Fruit fly (Drosophila melanogaster) whole organism, embryonic: Measurements from ENCODE around the gene HisCl1.

Source experiments
- Asciz ChIP-seq: fragments of 200-800 bp; sonication (Bioruptor generic); optimal IDR thresholded peaks from 2 replicates; lab custom pipeline; 2017; ENCODE audit warnings: missing biosample characterization, mild to moderate bottlenecking, missing genetic modification characterization, missing genetic modification reagents
- BtbVII ChIP-seq: fragments of 200-800 bp; sonication (Bioruptor generic); optimal IDR thresholded peaks from 3 replicates; lab custom pipeline; 2017; ENCODE audit warnings: missing biosample characterization, mild to moderate bottlenecking, missing genetic modification characterization
- CG10979 ChIP-seq: fragments of 200-800 bp; sonication (Bioruptor generic); optimal IDR thresholded peaks from 2 replicates; lab custom pipeline; 2018; ENCODE audit warnings: missing biosample characterization, mild to moderate bottlenecking, missing genetic modification characterization, moderate library complexity
- CG12391 ChIP-seq: fragments of 200-800 bp; sonication (Bioruptor generic); optimal IDR thresholded peaks from 3 replicates; lab custom pipeline; 2018; ENCODE audit warnings: missing biosample characterization, mild to moderate bottlenecking, missing genetic modification characterization, moderate library complexity
- CG13296 ChIP-seq: fragments of 200-800 bp; sonication (Bioruptor generic); optimal IDR thresholded peaks from 3 replicates; lab custom pipeline; 2018; ENCODE audit warnings: missing biosample characterization, mild to moderate bottlenecking, missing genetic modification characterization
- CG14667 ChIP-seq: fragments of 200-800 bp; sonication (Bioruptor generic); IDR thresholded peaks from 2 replicates; pipeline ENCODE4 v1.3.6; 2022; ENCODE audit warnings: missing biosample characterization, missing genetic modification characterization
- CG15269 ChIP-seq: fragments of 200-800 bp; sonication (Bioruptor generic); optimal IDR thresholded peaks from 2 replicates; lab custom pipeline; 2018; ENCODE audit warnings: missing biosample characterization, mild to moderate bottlenecking, missing genetic modification characterization, moderate library complexity
- CG1529 ChIP-seq: fragments of 200-800 bp; sonication (Bioruptor generic); optimal IDR thresholded peaks from 3 replicates; lab custom pipeline; 2018; ENCODE audit warnings: missing biosample characterization, missing genetic modification characterization
- CG17186 ChIP-seq: fragments of 200-800 bp; sonication (Bioruptor generic); optimal IDR thresholded peaks from 3 replicates; lab custom pipeline; 2017; ENCODE audit warnings: missing biosample characterization, missing genetic modification reagents, missing genetic modification characterization
- CG17802 ChIP-seq: fragments of 200-800 bp; sonication (Bioruptor generic); optimal IDR thresholded peaks from 2 replicates; lab custom pipeline; 2018; ENCODE audit warnings: missing biosample characterization, mild to moderate bottlenecking, missing genetic modification characterization, moderate library complexity
- CG18262 ChIP-seq: fragments of 200-800 bp; optimal IDR thresholded peaks from 3 replicates; lab custom pipeline; 2019; ENCODE audit warnings: missing biosample characterization, mild to moderate bottlenecking, missing genetic modification characterization, moderate library complexity
- CG18619 ChIP-seq: fragments of 200-800 bp; sonication (Bioruptor generic); optimal IDR thresholded peaks from 3 replicates; lab custom pipeline; 2017; ENCODE audit warnings: missing biosample characterization, mild to moderate bottlenecking, missing genetic modification characterization
- CG18764 ChIP-seq: fragments of 200-800 bp; sonication (Bioruptor generic); optimal IDR thresholded peaks from 3 replicates; lab custom pipeline; 2016; ENCODE audit warnings: missing biosample characterization, missing genetic modification characterization
- CG2199 ChIP-seq: fragments of 200-800 bp; sonication (Bioruptor generic); IDR thresholded peaks from 3 replicates; pipeline ENCODE4 v1.3.6; 2022; ENCODE audit warnings: missing biosample characterization, missing genetic modification characterization
- CG3838 ChIP-seq: fragments of 200-800 bp; sonication (Bioruptor generic); optimal IDR thresholded peaks from 3 replicates; lab custom pipeline; 2016; ENCODE audit warnings: missing biosample characterization, missing genetic modification characterization
- CG4707 ChIP-seq: fragments of 200-800 bp; sonication (Bioruptor generic); optimal IDR thresholded peaks from 2 replicates; lab custom pipeline; 2018; ENCODE audit warnings: missing biosample characterization, mild to moderate bottlenecking, missing genetic modification characterization, moderate library complexity
- CG4854 ChIP-seq: fragments of 200-800 bp; sonication (Bioruptor generic); optimal IDR thresholded peaks from 2 replicates; lab custom pipeline; 2016; ENCODE audit warnings: missing biosample characterization, missing genetic modification characterization, inconsistent platforms
- CG5953 ChIP-seq: fragments of 200-800 bp; sonication (Bioruptor generic); IDR thresholded peaks from 2 replicates; pipeline ENCODE4 v1.3.6; 2022; ENCODE audit warnings: missing biosample characterization, missing genetic modification characterization
- CG6683 ChIP-seq: fragments of 200-800 bp; sonication (Bioruptor generic); optimal IDR thresholded peaks from 2 replicates; lab custom pipeline; 2017; ENCODE audit warnings: missing biosample characterization, mild to moderate bottlenecking, missing genetic modification characterization, missing genetic modification reagents
- CG6791 ChIP-seq: fragments of 200-800 bp; sonication (Bioruptor generic); IDR thresholded peaks from 3 replicates; pipeline ENCODE4 v1.3.6; 2022; ENCODE audit warnings: missing biosample characterization, missing genetic modification characterization; ENCODE audit not compliant: partially characterized antibody
- CG6854 ChIP-seq: fragments of 200-800 bp; sonication (Bioruptor generic); optimal IDR thresholded peaks from 3 replicates; lab custom pipeline; 2017; ENCODE audit warnings: missing biosample characterization, mild to moderate bottlenecking, missing genetic modification characterization
- CG7556 ChIP-seq: fragments of 200-800 bp; sonication (Bioruptor generic); optimal IDR thresholded peaks from 2 replicates; lab custom pipeline; 2017; ENCODE audit warnings: missing biosample characterization, mild to moderate bottlenecking, missing genetic modification characterization
- CG9609 ChIP-seq: fragments of 200-800 bp; sonication (Bioruptor generic); optimal IDR thresholded peaks from 3 replicates; lab custom pipeline; 2016; ENCODE audit warnings: missing biosample characterization, missing genetic modification characterization
- CG9797 ChIP-seq: fragments of 200-800 bp; sonication (Bioruptor generic); optimal IDR thresholded peaks from 3 replicates; lab custom pipeline; 2018; ENCODE audit warnings: missing biosample characterization, mild to moderate bottlenecking, missing genetic modification characterization
- CHES-1-like ChIP-seq: fragments of 200-800 bp; sonication (Bioruptor generic); optimal IDR thresholded peaks from 2 replicates; lab custom pipeline; 2016; ENCODE audit warnings: missing biosample characterization, missing genetic modification characterization
- Drgx ChIP-seq: fragments of 200-800 bp; sonication (Bioruptor generic); IDR thresholded peaks from 2 replicates; pipeline ENCODE4 v1.3.6; 2022; ENCODE audit warnings: missing biosample characterization, missing genetic modification characterization
- MBD-R2 ChIP-seq: fragments of 200-800 bp; sonication (Bioruptor generic); IDR thresholded peaks from 2 replicates; pipeline ENCODE4 v1.3.6; 2022; ENCODE audit warnings: missing biosample characterization, missing genetic modification characterization
- MESR4 ChIP-seq: fragments of 200-800 bp; sonication (Bioruptor generic); optimal IDR thresholded peaks from 2 replicates; lab custom pipeline; 2018; ENCODE audit warnings: missing biosample characterization, mild to moderate bottlenecking, missing genetic modification characterization, moderate library complexity
- Neu2 ChIP-seq: fragments of 200-800 bp; sonication (Bioruptor generic); optimal IDR thresholded peaks from 3 replicates; lab custom pipeline; 2016; ENCODE audit warnings: missing biosample characterization, missing genetic modification characterization, borderline replicate concordance
- Opbp ChIP-seq: fragments of 200-800 bp; sonication (Bioruptor generic); IDR thresholded peaks from 3 replicates; pipeline ENCODE4 v1.3.6; 2022; ENCODE audit warnings: missing biosample characterization, missing genetic modification characterization; ENCODE audit not compliant: partially characterized antibody
- Sry-β ChIP-seq: fragments of 200-800 bp; sonication (Bioruptor generic); optimal IDR thresholded peaks from 2 replicates; lab custom pipeline; 2018; ENCODE audit warnings: missing biosample characterization, mild to moderate bottlenecking, missing genetic modification characterization, moderate library complexity
- Sry-δ ChIP-seq: fragments of 200-800 bp; sonication (Bioruptor generic); optimal IDR thresholded peaks from 2 replicates; lab custom pipeline; 2016; ENCODE audit warnings: missing biosample characterization, missing genetic modification characterization
- Vsx1 ChIP-seq: fragments of 200-800 bp; sonication (Bioruptor generic); optimal IDR thresholded peaks from 2 replicates; lab custom pipeline; 2017; ENCODE audit warnings: missing biosample characterization, mild to moderate bottlenecking, missing genetic modification characterization, missing genetic modification reagents
- aop ChIP-seq: fragments of 200-800 bp; sonication (Bioruptor generic); IDR thresholded peaks from 2 replicates; pipeline ENCODE4 v1.3.6; 2022; ENCODE audit warnings: missing biosample characterization, missing genetic modification characterization
- ato ChIP-seq: fragments of 200-800 bp; sonication (Bioruptor generic); IDR thresholded peaks from 2 replicates; pipeline ENCODE4 v1.3.6; 2022; ENCODE audit warnings: missing biosample characterization, missing genetic modification characterization; ENCODE audit not compliant: partially characterized antibody
- br ChIP-seq: fragments of >200 bp; optimal IDR thresholded peaks from 2 replicates; lab custom pipeline; 2017
- caup ChIP-seq: fragments of 200-800 bp; sonication (Bioruptor generic); optimal IDR thresholded peaks from 3 replicates; lab custom pipeline; 2017; ENCODE audit warnings: missing biosample characterization, mild to moderate bottlenecking, missing genetic modification characterization, moderate library complexity; ENCODE audit not compliant: severe bottlenecking
- crc ChIP-seq: fragments of 200-800 bp; sonication (Bioruptor generic); optimal IDR thresholded peaks from 2 replicates; lab custom pipeline; 2016; ENCODE audit warnings: missing biosample characterization, missing genetic modification characterization
- eve ChIP-seq, 2 experiments: fragments of >200 bp; optimal IDR thresholded peaks; 2 replicates each; lab custom pipeline; 2017; ENCODE audit warnings: missing biosample characterization in 2 of 2, missing genetic modification characterization in 2 of 2
- eyg ChIP-seq: fragments of 200-800 bp; sonication (Bioruptor generic); optimal IDR thresholded peaks from 3 replicates; lab custom pipeline; 2016; ENCODE audit warnings: missing biosample characterization, missing genetic modification characterization
- fd3F ChIP-seq: fragments of 200-800 bp; sonication (Bioruptor generic); optimal IDR thresholded peaks from 2 replicates; lab custom pipeline; 2018; ENCODE audit warnings: missing biosample characterization, mild to moderate bottlenecking, missing genetic modification characterization, moderate library complexity
- gce ChIP-seq: fragments of 200-800 bp; sonication (Bioruptor generic); IDR thresholded peaks from 3 replicates; pipeline ENCODE4 v1.3.6; 2022; ENCODE audit warnings: missing biosample characterization, missing genetic modification characterization
- gem ChIP-seq: fragments of 200-800 bp; sonication (Bioruptor generic); optimal IDR thresholded peaks from 2 replicates; lab custom pipeline; 2019; ENCODE audit warnings: missing biosample characterization, mild to moderate bottlenecking, missing genetic modification characterization, moderate library complexity
- maf-S ChIP-seq: fragments of 200-800 bp; sonication (Bioruptor generic); optimal IDR thresholded peaks from 2 replicates; lab custom pipeline; 2016; ENCODE audit warnings: missing biosample characterization, missing genetic modification characterization
- mam ChIP-seq: fragments of 200-800 bp; sonication (Bioruptor generic); optimal IDR thresholded peaks from 3 replicates; lab custom pipeline; 2016; ENCODE audit warnings: missing biosample characterization, missing genetic modification characterization
- mirr ChIP-seq: fragments of 200-800 bp; sonication (Bioruptor generic); optimal IDR thresholded peaks from 3 replicates; lab custom pipeline; 2018; ENCODE audit warnings: missing biosample characterization, mild to moderate bottlenecking, missing genetic modification characterization
- pfk ChIP-seq: fragments of 200-800 bp; sonication (Bioruptor generic); optimal IDR thresholded peaks from 2 replicates; lab custom pipeline; 2018; ENCODE audit warnings: missing biosample characterization, mild to moderate bottlenecking, missing genetic modification characterization, moderate library complexity
- pho ChIP-seq: fragments of 200-800 bp; sonication (Bioruptor generic); optimal IDR thresholded peaks from 2 replicates; lab custom pipeline; 2016; ENCODE audit warnings: missing biosample characterization, missing genetic modification characterization
- run ChIP-seq: fragments of 200-800 bp; sonication (Bioruptor generic); optimal IDR thresholded peaks from 3 replicates; lab custom pipeline; 2018; ENCODE audit warnings: missing biosample characterization, mild to moderate bottlenecking, missing genetic modification characterization
- shn ChIP-seq: fragments of 200-800 bp; sonication (Bioruptor generic); optimal IDR thresholded peaks from 3 replicates; lab custom pipeline; 2016; ENCODE audit warnings: missing biosample characterization, missing genetic modification characterization

Gene HisCl1

DNA sequence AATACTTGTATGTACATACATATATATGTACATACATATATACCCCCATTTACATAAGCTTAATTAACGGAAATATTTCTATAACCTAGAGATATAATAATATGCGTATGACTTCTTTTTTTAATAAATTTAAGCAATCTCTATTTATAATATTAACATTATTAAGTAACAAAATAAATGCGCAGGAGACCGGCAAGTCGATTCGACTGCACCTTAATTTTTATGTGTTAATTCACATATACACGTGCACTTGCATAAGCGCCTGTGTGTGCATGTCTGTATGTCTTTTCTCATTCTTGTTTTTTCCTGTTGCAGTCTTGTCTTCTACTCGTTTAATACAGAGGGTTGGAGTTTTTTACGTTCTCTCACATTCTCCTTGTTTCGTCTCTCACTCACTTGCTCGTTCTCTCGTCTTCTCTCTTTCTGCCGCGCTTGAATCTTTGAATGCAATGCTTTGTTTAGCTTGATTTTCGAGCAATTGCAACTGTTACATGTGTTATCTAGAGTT is 6.7 kb upstream of the HisCl1 start (continued):
- TF ChIP-seq crc (GFP tag; lab: Kevin White, UChicago) (no peak), CG18619 (GFP tag; lab: Kevin White, UChicago) (peak; percentile 87), CG17802 (tag; lab: Kevin White, UChicago) (peak; percentile 87), maf-S (GFP tag; lab: Kevin White, UChicago) (no peak), CG2199 (GFP tag; lab: Robert Waterston, UW) (peak; percentile 80; the same call in 1 of the 3 replicates), gem (tag; lab: Kevin White, UChicago) (peak; percentile 98), CG4854 (GFP tag; lab: Kevin White, UChicago) (peak; percentile 59), aop (GFP tag; lab: Robert Waterston, UW) (0 out of 2 replicates have a peak, but pooled peaks have one; percentile 18), Opbp (GFP tag; lab: Robert Waterston, UW) (no peak), caup (peak; percentile 58), CG6683 (GFP tag; lab: Kevin White, UChicago) (peak; percentile 61), Neu2 (GFP tag; lab: Kevin White, UChicago) (no peak), CHES-1-like (GFP tag; lab: Kevin White, UChicago) (no peak), CG18262 (peak; percentile 100), CG17186 (GFP tag; lab: Kevin White, UChicago) (peak; percentile 58), Sry-δ (GFP tag; lab: Kevin White, UChicago) (no peak), MBD-R2 (0 out of 2 replicates have a peak, but pooled peaks have one; percentile 12), mam (GFP tag; lab: Kevin White, UChicago) (no peak), CG13296 (GFP tag; lab: Kevin White, UChicago) (no peak), Sry-β (GFP tag; lab: Kevin White, UChicago) (peak; percentile 65), CG15269 (tag; lab: Kevin White, UChicago) (peak; percentile 78), CG7556 (GFP tag; lab: Kevin White, UChicago) (peak; percentile 95), CG1529 (GFP tag; lab: Kevin White, UChicago) (peak; percentile 94), eyg (GFP tag; lab: Kevin White, UChicago) (no peak), pho (no peak), shn (GFP tag; lab: Kevin White, UChicago) (no peak), CG6791 (GFP tag; lab: Robert Waterston, UW) (no peak), Drgx (GFP tag; lab: Robert Waterston, UW) (peak; percentile 95), MESR4 (GFP tag; lab: Kevin White, UChicago) (no peak), Vsx1 (GFP tag; lab: Kevin White, UChicago) (peak; percentile 89), CG18764 (GFP tag; lab: Kevin White, UChicago) (peak; percentile 88), CG9609 (GFP tag; lab: Kevin White, UChicago) (no peak), BtbVII (peak; percentile 62), CG4707 (GFP tag; lab: Kevin White, UChicago) (peak; percentile 81), fd3F (GFP tag; lab: Kevin White, UChicago) (no peak), CG14667 (peak; percentile 62), pfk (GFP tag; lab: Kevin White, UChicago) (no peak), CG9797 (GFP tag; lab: Kevin White, UChicago) (peak; percentile 28), CG5953 (peak; percentile 85), CG10979 (tag; lab: Kevin White, UChicago) (peak; percentile 99), mirr (GFP tag; lab: Kevin White, UChicago) (no peak), ato (GFP tag; lab: Robert Waterston, UW) (no peak), CG12391 (tag; lab: Kevin White, UChicago) (peak; percentile 97), CG3838 (peak; percentile 22), eve (GFP tag; optimal IDR thresholded peaks at IDR 0.05; lab: Kevin White, UChicago) (peak in 1 of 2 experiments; percentile 91), gce (GFP tag; lab: Robert Waterston, UW) (peak; percentile 60; the same call in 2 of the 3 replicates), br (lab: Kevin White, UChicago) (no peak), CG6854 (peak; percentile 39), Asciz (GFP tag; lab: Kevin White, UChicago) (peak; percentile 93), run (peak; percentile 83)
